Fruit fly (Drosophila melanogaster) whole organism, wandering third instar larva: Measurements from ENCODE around the gene CG34404.

Experiments used
- h ChIP-seq: fragments of 200-800 bp; sonication (Bioruptor generic); optimal IDR thresholded peaks from 3 replicates; lab custom pipeline; 2016; ENCODE audit warnings: missing biosample characterization, mild to moderate bottlenecking, missing genetic modification characterization
- usp ChIP-seq: fragments of >200 bp; optimal IDR thresholded peaks from 2 replicates; lab custom pipeline; 2017; ENCODE audit warnings: missing biosample characterization, missing genetic modification characterization

- no peak for TF ChIP-seq h
- no peak for TF ChIP-seq usp (GFP tag; lab: Kevin White, UChicago)
Observed at dm6 chr3R:15363608-15364007, 3.9 kb downstream of the CG34404 start, which contains the start of gene CG6171.
